Worm (Caenorhabditis elegans): ENCODE measurements around the gene F55A4.3.

Gene F55A4.3

ce11 chrX:977958-978686, 46.8 kb downstream of the F55A4.3 start, which contains the start of gene abhd-3.2:
abhd-3.2 (minus strand) TSS chrX:978008.
- TF ChIP-seq pqm-1 (tag; optimal IDR thresholded peaks at IDR 0.05) (peak; percentile 100), ceh-28 (tag; optimal IDR thresholded peaks at IDR 0.05) (peak; percentile 15), R02D3.7 (tag; optimal IDR thresholded peaks at IDR 0.05) (no peak), elt-2 (tag; optimal IDR thresholded peaks at IDR 0.05) (peak; percentile 100), elt-3 (tag; optimal IDR thresholded peaks at IDR 0.05) (peak in 2 of 3 experiments; percentile 59 to 77), mdl-1 (tag; optimal IDR thresholded peaks at IDR 0.05) (no peak), nhr-43 (tag; optimal IDR thresholded peaks at IDR 0.05; ENCODE audit: poor library complexity, severe bottlenecking) (no peak), ceh-82 (tag; optimal IDR thresholded peaks at IDR 0.05) (no peak), jun-1 (tag; optimal IDR thresholded peaks at IDR 0.05) (peak; percentile 84), unc-39 (tag; optimal IDR thresholded peaks at IDR 0.05) (no peak), ztf-11 (tag; optimal IDR thresholded peaks at IDR 0.05) (no peak), fos-1 (tag; optimal IDR thresholded peaks at IDR 0.05) (peak; percentile 70), ZK546.5 (tag; optimal IDR thresholded peaks at IDR 0.05) (no peak), nhr-11 (tag; optimal IDR thresholded peaks at IDR 0.05) (no peak), lin-15B (tag; optimal IDR thresholded peaks at IDR 0.05) (no peak), pha-4 (tag; optimal IDR thresholded peaks at IDR 0.05) (peak; percentile 73), mml-1 (tag; optimal IDR thresholded peaks at IDR 0.05) (no peak), nfya-1 (tag; optimal IDR thresholded peaks at IDR 0.05; ENCODE audit: insufficient read depth) (peak; percentile 10)

- TF ChIP-seq nhr-28 (tag; optimal IDR thresholded peaks at IDR 0.05) (no peak), ceh-9 (tag; optimal IDR thresholded peaks at IDR 0.05) (no peak), unc-62 (GFP tag; optimal IDR thresholded peaks at IDR 0.05) (no peak), aly-2 (tag; optimal IDR thresholded peaks at IDR 0.05) (no peak), jun-1 (tag; optimal IDR thresholded peaks at IDR 0.05) (no peak), ama-1 (optimal IDR thresholded peaks at IDR 0.05) (no peak), elt-2 (tag; optimal IDR thresholded peaks at IDR 0.05) (no peak), egl-27 (tag; optimal IDR thresholded peaks at IDR 0.05) (no peak), daf-12 (tag; optimal IDR thresholded peaks at IDR 0.05) (no peak), ceh-28 (tag; optimal IDR thresholded peaks at IDR 0.05) (no peak), unc-39 (tag; optimal IDR thresholded peaks at IDR 0.05) (no peak)
Measured at ce11 chrX:975236-975535, 49.7 kb downstream of the F55A4.3 start.

- TF ChIP-seq nhr-25 (tag; optimal IDR thresholded peaks at IDR 0.05) (no peak), nhr-28 (tag; optimal IDR thresholded peaks at IDR 0.05) (no peak), pha-4 (tag; optimal IDR thresholded peaks at IDR 0.05) (peak; percentile 53), elt-3 (tag; optimal IDR thresholded peaks at IDR 0.05) (no peak), daf-12 (tag; optimal IDR thresholded peaks at IDR 0.05) (no peak), ztf-11 (tag; optimal IDR thresholded peaks at IDR 0.05) (no peak), nhr-23 (tag; optimal IDR thresholded peaks at IDR 0.05) (peak; percentile 9), ceh-82 (tag; optimal IDR thresholded peaks at IDR 0.05) (no peak), hmg-11 (tag; optimal IDR thresholded peaks at IDR 0.05) (peak; percentile 81), zag-1 (tag; optimal IDR thresholded peaks at IDR 0.05) (no peak), unc-62 (GFP tag; optimal IDR thresholded peaks at IDR 0.05) (no peak), aly-2 (tag; optimal IDR thresholded peaks at IDR 0.05) (no peak), skn-1 (tag; optimal IDR thresholded peaks at IDR 0.05) (peak; percentile 43), ama-1 (optimal IDR thresholded peaks at IDR 0.05) (no peak), nhr-11 (tag; optimal IDR thresholded peaks at IDR 0.05) (no peak), elt-1 (tag; optimal IDR thresholded peaks at IDR 0.05) (no peak), snpc-4 (tag; optimal IDR thresholded peaks at IDR 0.05) (peak; percentile 61), sea-2 (GFP tag; optimal IDR thresholded peaks at IDR 0.05) (no peak), elt-2 (tag; optimal IDR thresholded peaks at IDR 0.05) (peak; percentile 34), fkh-2 (tag; optimal IDR thresholded peaks at IDR 0.05) (no peak), nhr-43 (tag; optimal IDR thresholded peaks at IDR 0.05; ENCODE audit: poor library complexity, severe bottlenecking) (no peak), lsy-12 (tag; optimal IDR thresholded peaks at IDR 0.05) (no peak), nhr-76 (tag; optimal IDR thresholded peaks at IDR 0.05) (no peak), unc-39 (tag; optimal IDR thresholded peaks at IDR 0.05) (no peak), ceh-16 (tag; optimal IDR thresholded peaks at IDR 0.05) (no peak), fkh-10 (GFP tag; optimal IDR thresholded peaks at IDR 0.05) (no peak), egl-5 (tag; optimal IDR thresholded peaks at IDR 0.05) (no peak), jun-1 (tag; optimal IDR thresholded peaks at IDR 0.05) (no peak), mdl-1 (tag; optimal IDR thresholded peaks at IDR 0.05) (no peak), ZK546.5 (tag; optimal IDR thresholded peaks at IDR 0.05) (no peak), ceh-9 (tag; optimal IDR thresholded peaks at IDR 0.05) (no peak), nfya-1 (tag; optimal IDR thresholded peaks at IDR 0.05; ENCODE audit: insufficient read depth) (peak; percentile 78), fos-1 (tag; optimal IDR thresholded peaks at IDR 0.05) (no peak), eor-1 (tag; optimal IDR thresholded peaks at IDR 0.05) (no peak), egl-27 (tag; optimal IDR thresholded peaks at IDR 0.05) (no peak), tbx-2 (tag; optimal IDR thresholded peaks at IDR 0.05) (no peak), nhr-67 (tag; optimal IDR thresholded peaks at IDR 0.05) (no peak), nhr-237 (tag; optimal IDR thresholded peaks at IDR 0.05) (no peak), nhr-77 (tag; optimal IDR thresholded peaks at IDR 0.05) (no peak), pqm-1 (tag; optimal IDR thresholded peaks at IDR 0.05) (peak; percentile 7)
Measured at ce11 chrX:974499-975235, 50.2 kb downstream of the F55A4.3 start, which contains the start of gene vps-45. vps-45 (minus strand) TSS chrX:974848.

Measured in whole organism, L3 larva.